Fruit fly (Drosophila melanogaster): Measurements from ENCODE around the gene Fbw5.

dm6 chr2L:6035155-6035554, 30.6 kb downstream of the Fbw5 start:
- no peak for TF ChIP-seq ttk (optimal IDR thresholded peaks at IDR 0.05)
- no peak for TF ChIP-seq psq (optimal IDR thresholded peaks at IDR 0.05)
- TF ChIP-seq h (optimal IDR thresholded peaks at IDR 0.05) = no peak
